Worm (Caenorhabditis elegans): Measurements from ENCODE around the gene copd-1.

The copd-1 gene

ce11 chrIII:6646898-6647297 lies 22.1 kb upstream of the copd-1 start:
- TF ChIP-seq zag-1 (tag; optimal IDR thresholded peaks at IDR 0.05) (no peak), nfya-1 (tag; optimal IDR thresholded peaks at IDR 0.05; ENCODE audit: insufficient read depth) (peak; percentile 14), egl-5 (tag; optimal IDR thresholded peaks at IDR 0.05) (no peak), ztf-4 (tag; optimal IDR thresholded peaks at IDR 0.05) (no peak), ceh-9 (tag; optimal IDR thresholded peaks at IDR 0.05) (no peak), nhr-11 (tag; optimal IDR thresholded peaks at IDR 0.05) (no peak), sea-2 (GFP tag; optimal IDR thresholded peaks at IDR 0.05) (no peak), skn-1 (tag; optimal IDR thresholded peaks at IDR 0.05) (peak; percentile 7), nhr-12 (tag; optimal IDR thresholded peaks at IDR 0.05) (no peak), nhr-28 (tag; optimal IDR thresholded peaks at IDR 0.05) (no peak), egl-27 (tag; optimal IDR thresholded peaks at IDR 0.05) (no peak), jun-1 (tag; optimal IDR thresholded peaks at IDR 0.05) (no peak), ceh-28 (tag; optimal IDR thresholded peaks at IDR 0.05) (no peak), ceh-82 (tag; optimal IDR thresholded peaks at IDR 0.05) (no peak), nhr-43 (tag; optimal IDR thresholded peaks at IDR 0.05; ENCODE audit: poor library complexity, severe bottlenecking) (no peak), daf-12 (tag; optimal IDR thresholded peaks at IDR 0.05) (no peak), unc-62 (GFP tag; optimal IDR thresholded peaks at IDR 0.05) (no peak), R02D3.7 (tag; optimal IDR thresholded peaks at IDR 0.05) (no peak), lin-15B (tag; optimal IDR thresholded peaks at IDR 0.05) (no peak), fkh-10 (GFP tag; optimal IDR thresholded peaks at IDR 0.05) (peak; percentile 78), pha-4 (tag; optimal IDR thresholded peaks at IDR 0.05) (no peak), nhr-23 (tag; optimal IDR thresholded peaks at IDR 0.05) (no peak), ceh-16 (tag; optimal IDR thresholded peaks at IDR 0.05) (no peak), lsy-12 (tag; optimal IDR thresholded peaks at IDR 0.05) (no peak), nhr-76 (tag; optimal IDR thresholded peaks at IDR 0.05) (no peak)

ce11 chrIII:6645305-6645704 lies 20.5 kb upstream of the copd-1 start:
- TF ChIP-seq nhr-23 (tag; optimal IDR thresholded peaks at IDR 0.05) = no peak
- no peak for TF ChIP-seq aly-2 (tag; optimal IDR thresholded peaks at IDR 0.05)
- no peak for TF ChIP-seq ama-1 (optimal IDR thresholded peaks at IDR 0.05)
- TF ChIP-seq lin-39 (tag; optimal IDR thresholded peaks at IDR 0.05) = no peak
- no peak for TF ChIP-seq skn-1 (tag; optimal IDR thresholded peaks at IDR 0.05)
- no peak for TF ChIP-seq elt-2 (tag; optimal IDR thresholded peaks at IDR 0.05)
- TF ChIP-seq ztf-11 (tag; optimal IDR thresholded peaks at IDR 0.05) = no peak
- no peak for TF ChIP-seq mdl-1 (tag; optimal IDR thresholded peaks at IDR 0.05)
- TF ChIP-seq jun-1 (tag; optimal IDR thresholded peaks at IDR 0.05) = no peak
- TF ChIP-seq pqm-1 (tag; optimal IDR thresholded peaks at IDR 0.05) = no peak

ce11 chrIII:6639028-6639427 lies 14.3 kb upstream of the copd-1 start:
- TF ChIP-seq nhr-23 (tag; optimal IDR thresholded peaks at IDR 0.05) (no peak), ceh-82 (tag; optimal IDR thresholded peaks at IDR 0.05) (no peak), unc-62 (GFP tag; optimal IDR thresholded peaks at IDR 0.05) (no peak), tbx-2 (tag; optimal IDR thresholded peaks at IDR 0.05) (no peak), unc-39 (tag; optimal IDR thresholded peaks at IDR 0.05) (no peak), lsy-12 (tag; optimal IDR thresholded peaks at IDR 0.05) (no peak)

ce11 chrIII:6625317-6625716 lies 545 bp upstream of the copd-1 start:
- peak; percentile 10 for TF ChIP-seq pqm-1 (tag; optimal IDR thresholded peaks at IDR 0.05)
- no peak for TF ChIP-seq ceh-9 (tag; optimal IDR thresholded peaks at IDR 0.05)
- peak; percentile 14 for TF ChIP-seq nhr-43 (tag; optimal IDR thresholded peaks at IDR 0.05; ENCODE audit: poor library complexity, severe bottlenecking)
- peak; percentile 65 for TF ChIP-seq nfya-1 (tag; optimal IDR thresholded peaks at IDR 0.05; ENCODE audit: insufficient read depth)
- TF ChIP-seq elt-2 (tag; optimal IDR thresholded peaks at IDR 0.05) = peak; percentile 23
- peak; percentile 0 for TF ChIP-seq nhr-25 (tag; optimal IDR thresholded peaks at IDR 0.05)
- peak; percentile 84 for TF ChIP-seq lin-15B (tag; optimal IDR thresholded peaks at IDR 0.05)
- peak; percentile 12 for TF ChIP-seq snpc-4 (tag; optimal IDR thresholded peaks at IDR 0.05)
- TF ChIP-seq pha-4 (tag; optimal IDR thresholded peaks at IDR 0.05) = peak; percentile 59
- TF ChIP-seq hmg-11 (tag; optimal IDR thresholded peaks at IDR 0.05) = peak; percentile 77
- TF ChIP-seq nhr-67 (tag; optimal IDR thresholded peaks at IDR 0.05) = no peak
- TF ChIP-seq nhr-23 (tag; optimal IDR thresholded peaks at IDR 0.05) = peak; percentile 54
- no peak for TF ChIP-seq ceh-82 (tag; optimal IDR thresholded peaks at IDR 0.05)
- TF ChIP-seq egl-27 (tag; optimal IDR thresholded peaks at IDR 0.05) = no peak

Measured in whole organism, L3 larva.